Fruit fly (Drosophila melanogaster): ENCODE results near the gene CG31199.

- TF ChIP-seq CG32121 (GFP tag; IDR thresholded peaks at IDR 0.05) (no peak), rn (GFP tag; IDR thresholded peaks at IDR 0.05) (no peak), Snoo (tag; optimal IDR thresholded peaks at IDR 0.05) (no peak), EcR (GFP tag; optimal IDR thresholded peaks at IDR 0.05) (no peak), CG14655 (GFP tag; optimal IDR thresholded peaks at IDR 0.05) (peak; percentile 27), CG8159 (tag; optimal IDR thresholded peaks at IDR 0.05) (peak; percentile 39), fd96Ca (GFP tag; IDR thresholded peaks at IDR 0.05) (no peak), Pif1A (GFP tag; optimal IDR thresholded peaks at IDR 0.05) (no peak), Ets98B (GFP tag; IDR thresholded peaks at IDR 0.05) (no peak), CG12605 (GFP tag; IDR thresholded peaks at IDR 0.05) (no peak), D1 (tag; optimal IDR thresholded peaks at IDR 0.05) (no peak), CG13204 (GFP tag; optimal IDR thresholded peaks at IDR 0.05) (no peak), CG10348 (GFP tag; IDR thresholded peaks at IDR 0.05) (no peak), CG17806 (tag; optimal IDR thresholded peaks at IDR 0.05) (no peak)
Measured at dm6 chr3R:20719286-20719685, 24.4 kb downstream of the CG31199 start.
